Fruit fly (Drosophila melanogaster): ENCODE measurements around the gene Serinc.

Serinc gene

DNA sequence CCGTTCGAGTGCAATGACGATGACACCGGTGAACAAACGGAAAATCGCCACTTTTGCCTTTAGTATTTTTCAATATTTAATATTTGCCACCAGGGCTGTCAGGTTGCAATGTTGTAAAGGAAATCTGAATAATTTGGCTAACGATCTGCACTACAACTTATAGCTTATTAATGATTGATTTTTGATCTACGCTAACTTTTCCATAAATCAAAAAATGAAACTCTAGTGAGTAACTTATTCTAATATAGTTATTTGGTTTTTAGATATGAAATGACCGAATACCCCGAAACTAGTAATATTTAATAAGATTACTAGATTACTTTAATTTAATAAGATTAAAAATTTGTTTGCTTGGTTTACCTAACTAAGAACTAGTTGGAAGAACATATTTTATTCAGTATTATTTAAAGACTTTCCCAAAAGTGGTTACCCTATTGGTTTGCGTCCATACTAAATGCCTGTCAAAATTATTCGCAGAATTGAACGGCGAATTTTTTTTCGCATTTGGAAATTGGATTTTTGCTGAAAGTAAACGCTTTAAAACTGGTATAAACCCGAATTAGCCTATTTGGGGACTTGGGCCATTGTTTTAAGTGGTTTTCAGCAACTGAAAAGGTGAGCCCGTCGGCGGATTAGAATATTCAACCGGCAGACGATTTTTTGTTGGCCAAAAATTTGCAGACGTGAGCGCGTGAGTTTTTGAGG is 26.5 kb upstream of the Serinc start, which contains the start of the genes Agpat3 and RAF2 (continued):
- no peak for TF ChIP-seq Pdp1 (GFP tag; optimal IDR thresholded peaks at IDR 0.05)
- 0 out of 2 replicates have a peak, but pooled peaks have one; percentile 10 for TF ChIP-seq CG5953 (GFP tag; IDR thresholded peaks at IDR 0.05)
- no peak for TF ChIP-seq CG16813 (GFP tag; IDR thresholded peaks at IDR 0.05; ENCODE audit: partially characterized antibody)
- TF ChIP-seq sisA (GFP tag; IDR thresholded peaks at IDR 0.05), result peak; percentile 51; the same call in 1 of the 2 replicates
- TF ChIP-seq ewg (GFP tag; optimal IDR thresholded peaks at IDR 0.05), result peak; percentile 4
- no peak for TF ChIP-seq CG6683 (GFP tag; optimal IDR thresholded peaks at IDR 0.05)
- TF ChIP-seq Taf1 (GFP tag; IDR thresholded peaks at IDR 0.05), result no peak
- no peak for TF ChIP-seq onecut (GFP tag; IDR thresholded peaks at IDR 0.05)
- peak; percentile 3 for TF ChIP-seq Sin3A (optimal IDR thresholded peaks at IDR 0.05)
- TF ChIP-seq btn (GFP tag; optimal IDR thresholded peaks at IDR 0.05), result no peak
- peak; percentile 33 for TF ChIP-seq CG13894 (tag; optimal IDR thresholded peaks at IDR 0.05)
- TF ChIP-seq knrl (GFP tag; IDR thresholded peaks at IDR 0.05; ENCODE audit: partially characterized antibody), result no peak
- no peak for TF ChIP-seq kah (GFP tag; optimal IDR thresholded peaks at IDR 0.05)
- TF ChIP-seq ase (GFP tag; IDR thresholded peaks at IDR 0.05), result no peak
- peak in 1 of 2 experiments; percentile 43 for TF ChIP-seq dpn (GFP tag; optimal IDR thresholded peaks at IDR 0.05)
- peak; percentile 34 for TF ChIP-seq CG2120 (GFP tag; optimal IDR thresholded peaks at IDR 0.05)
- TF ChIP-seq BEAF-32 (GFP tag; optimal IDR thresholded peaks at IDR 0.05), result peak; percentile 37
- peak; percentile 22 for TF ChIP-seq tap (tag; optimal IDR thresholded peaks at IDR 0.05)
- TF ChIP-seq yki (optimal IDR thresholded peaks at IDR 0.05), result no peak
- TF ChIP-seq pan (optimal IDR thresholded peaks at IDR 0.05), result no peak
- peak in 1 of 2 experiments; percentile 5 for TF ChIP-seq pan (GFP tag; optimal IDR thresholded peaks at IDR 0.05 in 1 of 2, IDR thresholded peaks at IDR 0.05 in 1 of 2)
- TF ChIP-seq kay (GFP tag; optimal IDR thresholded peaks at IDR 0.05), result no peak
- no peak for TF ChIP-seq CG9876 (GFP tag; optimal IDR thresholded peaks at IDR 0.05)
- TF ChIP-seq CG10979 (tag; optimal IDR thresholded peaks at IDR 0.05), result peak; percentile 8
- TF ChIP-seq lilli (GFP tag; optimal IDR thresholded peaks at IDR 0.05), result peak; percentile 56
- TF ChIP-seq CG2889 (GFP tag; IDR thresholded peaks at IDR 0.05), result no peak
- no peak for TF ChIP-seq CG11560 (tag; IDR thresholded peaks at IDR 0.05)
- TF ChIP-seq E2f1 (GFP tag; IDR thresholded peaks at IDR 0.05), result peak; percentile 52
- peak; percentile 31 for TF ChIP-seq D19A (tag; optimal IDR thresholded peaks at IDR 0.05)
- no peak for TF ChIP-seq ham (GFP tag; IDR thresholded peaks at IDR 0.05)
- TF ChIP-seq ci (GFP tag; IDR thresholded peaks at IDR 0.05), result 0 out of 3 replicates have a peak, but pooled peaks have one; percentile 5
- peak; percentile 44; the same call in 1 of the 2 replicates for TF ChIP-seq wdn (GFP tag; IDR thresholded peaks at IDR 0.05)
- TF ChIP-seq CHES-1-like (GFP tag; optimal IDR thresholded peaks at IDR 0.05), result peak; percentile 20
- peak; percentile 64 for TF ChIP-seq CG1602 (GFP tag; optimal IDR thresholded peaks at IDR 0.05)
- TF ChIP-seq CG34224 (GFP tag; IDR thresholded peaks at IDR 0.05; ENCODE audit: partially characterized antibody), result no peak
- TF ChIP-seq CG6689 (GFP tag; IDR thresholded peaks at IDR 0.05), result peak; percentile 64
- TF ChIP-seq Vsx1 (GFP tag; optimal IDR thresholded peaks at IDR 0.05), result no peak
- TF ChIP-seq Sox102F (GFP tag; optimal IDR thresholded peaks at IDR 0.05), result peak; percentile 46
- TF ChIP-seq prd (optimal IDR thresholded peaks at IDR 0.05), result no peak
- TF ChIP-seq prd (GFP tag; IDR thresholded peaks at IDR 0.05), result peak; percentile 67; the same call in 2 of the 3 replicates
- peak; percentile 82 for TF ChIP-seq Med (GFP tag)
- TF ChIP-seq NFAT (GFP tag; IDR thresholded peaks at IDR 0.05), result 0 out of 2 replicates have a peak, but pooled peaks have one; percentile 12
- TF ChIP-seq CG12155 (GFP tag; optimal IDR thresholded peaks at IDR 0.05), result peak; percentile 10
- TF ChIP-seq Blimp-1 (GFP tag; optimal IDR thresholded peaks at IDR 0.05), result peak; percentile 25
- TF ChIP-seq Asciz (GFP tag; optimal IDR thresholded peaks at IDR 0.05), result no peak
- TF ChIP-seq CG13424 (tag; optimal IDR thresholded peaks at IDR 0.05), result peak; percentile 49
- peak; percentile 52 for TF ChIP-seq fd96Cb (tag; optimal IDR thresholded peaks at IDR 0.05)
- peak; percentile 50 for TF ChIP-seq CG18262 (tag; optimal IDR thresholded peaks at IDR 0.05)
- TF ChIP-seq chif (GFP tag; optimal IDR thresholded peaks at IDR 0.05), result peak; percentile 21 to 28
- TF ChIP-seq bcd (GFP tag; optimal IDR thresholded peaks at IDR 0.05), result peak; percentile 36

Data from whole organism, embryonic.